Fruit fly (Drosophila melanogaster) whole organism, embryonic: Measurements from ENCODE around the gene Xe7.

Source experiments
- CG7928 ChIP-seq: fragments of 200-800 bp; sonication (Bioruptor generic); optimal IDR thresholded peaks from 2 replicates; lab custom pipeline; 2017; ENCODE audit warnings: missing biosample characterization, mild to moderate bottlenecking, missing genetic modification characterization
- Dip2 ChIP-seq: fragments of 200-800 bp; sonication (Bioruptor generic); IDR thresholded peaks from 2 replicates; pipeline ENCODE4 v1.3.6; 2022; ENCODE audit warnings: missing biosample characterization, missing genetic modification characterization
- Rx ChIP-seq: fragments of 200-800 bp; sonication (Bioruptor generic); IDR thresholded peaks from 2 replicates; pipeline ENCODE4 v1.3.6; 2022; ENCODE audit warnings: missing biosample characterization, missing genetic modification characterization
- slbo ChIP-seq: fragments of 200-800 bp; sonication (Bioruptor generic); IDR thresholded peaks from 2 replicates; pipeline ENCODE4 v1.3.6; 2022; ENCODE audit warnings: missing biosample characterization, missing genetic modification characterization

DNA sequence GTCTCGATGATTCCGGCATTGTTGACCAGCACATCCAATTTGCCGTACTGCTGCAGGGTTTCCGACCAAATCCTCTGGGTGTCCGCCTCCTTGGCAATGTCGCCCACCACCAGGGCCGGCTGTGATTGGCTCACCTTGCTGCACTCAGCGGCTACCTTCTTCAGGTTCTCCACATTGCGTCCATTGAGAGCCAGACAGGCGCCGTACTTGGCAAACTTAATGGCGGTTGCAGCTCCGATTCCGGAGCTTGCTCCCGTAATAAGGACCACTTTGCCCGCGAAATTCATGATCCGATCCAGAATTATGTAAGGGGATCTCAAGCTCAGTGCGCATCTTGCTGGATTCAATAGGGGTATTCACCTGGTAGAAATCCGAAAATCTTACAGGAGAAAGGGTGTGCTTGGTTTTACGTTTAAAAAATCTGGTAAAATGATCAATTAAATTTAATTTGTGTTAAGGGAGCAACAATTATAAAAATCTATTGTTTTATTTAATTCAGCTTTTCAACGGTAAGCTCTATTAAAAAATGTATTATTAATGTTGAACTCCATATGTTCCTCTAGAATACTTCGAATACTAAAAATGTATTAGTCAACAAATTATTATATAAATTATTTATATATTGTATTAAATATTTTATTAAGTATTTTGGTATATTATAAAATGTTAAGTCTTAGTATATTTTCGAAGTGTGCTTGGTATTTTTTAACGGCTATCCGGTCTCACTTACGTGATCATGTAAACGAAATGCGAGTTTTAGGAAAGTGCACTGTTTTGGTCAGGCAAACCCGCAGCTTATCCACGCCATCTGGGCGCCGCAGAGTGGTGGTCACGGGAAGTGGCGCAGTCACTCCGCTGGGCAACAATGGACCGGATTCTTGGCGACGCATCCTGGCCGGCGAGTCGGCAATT, 32.4 kb downstream of the Xe7 start, which contains the start of the genes CG31548 and CG12170:
- TF ChIP-seq Rx (GFP tag; lab: Robert Waterston, UW) (no peak; the same call in 1 of the 2 replicates), CG7928 (GFP tag; lab: Kevin White, UChicago) (no peak), Dip2 (no peak), slbo (GFP tag; lab: Robert Waterston, UW) (peak; percentile 24; the same call in 1 of the 2 replicates)
